Worm (Caenorhabditis elegans) whole organism, L4/young adult: Measurements from ENCODE around the gene cap-1.

Experiments used
- dao-5 ChIP-seq: sonication (generic microtip); optimal IDR thresholded peaks from 2 replicates; lab custom pipeline; 2016; ENCODE audit warnings: missing genotype, missing genetic modification characterization, moderate library complexity, missing compliant biosample characterization
- him-1 ChIP-seq: sonication (generic microtip); optimal IDR thresholded peaks from 2 replicates; lab custom pipeline; 2016; ENCODE audit warnings: missing genotype, missing genetic modification reagents, missing genetic modification characterization, missing compliant biosample characterization

DNA sequence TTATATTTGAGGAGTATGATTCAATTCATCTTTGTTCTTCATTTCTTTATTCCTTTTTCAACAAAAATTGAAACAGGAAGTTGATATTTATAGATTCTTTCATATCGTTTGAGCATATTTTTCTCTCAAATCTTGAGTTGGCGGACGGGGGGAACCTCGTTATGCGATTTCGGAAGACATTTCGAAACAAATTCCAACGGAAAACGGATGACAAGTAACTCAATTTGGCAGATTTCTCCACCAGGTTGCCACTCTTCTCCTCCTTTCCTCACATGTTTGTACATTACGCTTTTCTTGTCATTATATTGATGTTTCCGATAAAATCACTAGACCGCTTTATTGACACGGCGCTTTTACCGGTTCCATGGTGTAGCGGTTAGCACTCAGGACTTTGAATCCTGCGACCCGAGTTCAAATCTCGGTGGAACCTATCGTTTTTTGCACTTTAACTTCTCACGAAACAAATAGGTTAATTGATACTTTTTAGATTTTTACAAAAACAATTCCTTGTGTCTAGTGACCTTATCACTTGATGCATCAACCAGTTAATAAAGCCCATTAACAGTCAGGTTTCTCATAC lies 45.0 kb upstream of the cap-1 start:
- no peak for TF ChIP-seq him-1 (tag; lab: Kevin White, UChicago)
- no peak for TF ChIP-seq dao-5
